Worm (Caenorhabditis elegans) whole organism, late embryonic: ENCODE data around the gene lbp-2.

Source experiments
- ceh-9 ChIP-seq: sonication (generic microtip); optimal IDR thresholded peaks from 2 replicates; lab custom pipeline; 2016; ENCODE audit warnings: mild to moderate bottlenecking, missing genetic modification characterization, inconsistent platforms, missing compliant biosample characterization
- fkh-10 ChIP-seq: fragments of 150-350 bp; optimal IDR thresholded peaks from 2 replicates; lab custom pipeline; 2014; ENCODE audit warnings: missing biosample characterization, missing genetic modification reagents, missing genetic modification characterization
- fkh-6 ChIP-seq: sonication (generic microtip); optimal IDR thresholded peaks from 2 replicates; lab custom pipeline; 2016; ENCODE audit warnings: missing genetic modification characterization, missing compliant biosample characterization
- mec-3 ChIP-seq: sonication (generic microtip); optimal IDR thresholded peaks from 2 replicates; lab custom pipeline; 2016; ENCODE audit warnings: borderline replicate concordance, missing genetic modification characterization, missing compliant biosample characterization
- sox-4 ChIP-seq: sonication (generic microtip); optimal IDR thresholded peaks from 2 replicates; lab custom pipeline; 2017; ENCODE audit warnings: mild to moderate bottlenecking, missing genetic modification characterization, inconsistent platforms, missing compliant biosample characterization
- syd-9 ChIP-seq: sonication (generic microtip); optimal IDR thresholded peaks from 2 replicates; lab custom pipeline; 2016; ENCODE audit warnings: mild to moderate bottlenecking, missing genetic modification characterization, moderate library complexity, missing compliant biosample characterization

DNA sequence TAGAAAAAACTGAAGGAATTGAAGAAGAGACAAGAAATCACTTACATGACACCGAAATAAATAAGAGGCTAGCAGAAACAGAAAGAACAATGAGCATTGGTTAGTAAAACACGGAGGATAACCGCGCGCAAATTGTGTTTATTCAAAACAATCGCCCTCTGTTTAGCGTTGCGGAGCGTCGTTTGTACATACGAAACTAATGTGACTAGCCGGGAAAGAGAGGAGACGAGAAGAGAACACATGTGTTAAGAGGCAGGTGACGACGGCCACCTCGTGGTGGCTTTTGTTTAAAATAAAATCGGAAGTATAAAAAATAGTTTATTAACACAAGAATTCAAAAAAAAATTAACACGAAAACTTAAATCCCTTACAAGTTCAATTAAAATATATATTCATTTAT, 14.6 kb upstream of the lbp-2 start, which contains the start of gene F40F4.7:
- TF ChIP-seq sox-4 (tag; lab: Kevin White, UChicago): no peak
- no peak for TF ChIP-seq ceh-9 (tag; lab: Kevin White, UChicago)
- no peak for TF ChIP-seq fkh-10 (GFP tag; lab: Kevin White, UChicago)
- TF ChIP-seq fkh-6 (tag; lab: Kevin White, UChicago): no peak
- TF ChIP-seq syd-9 (tag; lab: Kevin White, UChicago): no peak
- TF ChIP-seq mec-3: no peak
